Worm (Caenorhabditis elegans): ENCODE results near the gene C33F10.14.

DNA sequence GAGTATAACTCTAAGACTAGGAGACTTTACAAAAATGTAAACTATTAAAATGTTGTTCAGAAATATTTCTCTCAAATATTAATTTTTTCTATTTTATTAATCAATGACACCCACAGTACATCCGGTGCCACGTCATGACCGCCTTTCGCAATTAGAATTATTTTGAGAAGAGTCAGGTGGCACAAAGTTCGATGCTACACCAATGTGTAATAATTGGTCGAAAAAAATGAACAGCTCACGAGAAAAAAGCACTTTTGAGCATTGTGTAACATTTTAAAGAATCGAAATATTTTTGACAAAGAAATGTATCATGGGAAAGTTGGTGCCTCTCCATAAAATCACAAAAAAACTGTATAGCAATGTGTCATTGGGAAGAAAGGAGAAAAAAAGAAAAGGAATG lies 9.6 kb downstream of the C33F10.14 start:
- TF ChIP-seq nfya-1 (tag; optimal IDR thresholded peaks at IDR 0.05) (no peak), nhr-11 (tag; optimal IDR thresholded peaks at IDR 0.05) (no peak), mec-3 (tag; optimal IDR thresholded peaks at IDR 0.05; ENCODE audit: borderline replicate concordance) (no peak)

All from whole organism, late embryonic.